Worm (Caenorhabditis elegans) whole organism, young adult: ENCODE measurements around the gene nhr-32.

Experiments used
- B0336.3 ChIP-seq: fragments of 200-800 bp; sonication (Bioruptor generic); IDR thresholded peaks from 2 replicates; pipeline ENCODE4 v1.3.6; 2022; ENCODE audit warnings: missing genetic modification characterization, missing compliant biosample characterization
- F10E7.11 ChIP-seq: sonication (generic microtip); optimal IDR thresholded peaks from 2 replicates; lab custom pipeline; 2017; ENCODE audit warnings: mild to moderate bottlenecking, missing genetic modification characterization, moderate library complexity, missing compliant biosample characterization
- ama-1 ChIP-seq, 3 experiments: fragments of 150-350 bp in 1 of 3; sonication (generic microtip) in 2 of 3; optimal IDR thresholded peaks; 2 replicates each; lab custom pipeline; 2014 to 2018; ENCODE audit warnings: missing biosample characterization in 2 of 3, missing genetic modification characterization in 2 of 3, missing genetic modification reagents in 2 of 3
- dpl-1 ChIP-seq: fragments of 150-350 bp; optimal IDR thresholded peaks from 2 replicates; lab custom pipeline; 2014; ENCODE audit warnings: missing biosample characterization, missing genetic modification reagents, missing genetic modification characterization
- gei-17 ChIP-seq: fragments of 200-800 bp; sonication (Bioruptor generic); optimal IDR thresholded peaks from 2 replicates; lab custom pipeline; 2018; ENCODE audit warnings: mild to moderate bottlenecking, missing genetic modification characterization, missing compliant biosample characterization
- him-1 ChIP-seq: sonication (generic microtip); optimal IDR thresholded peaks from 2 replicates; lab custom pipeline; 2016; ENCODE audit warnings: missing genotype, missing genetic modification reagents, missing genetic modification characterization, missing compliant biosample characterization
- hrde-1 ChIP-seq: sonication (generic microtip); optimal IDR thresholded peaks from 2 replicates; lab custom pipeline; 2016; ENCODE audit warnings: missing genetic modification characterization, mild to moderate bottlenecking, missing compliant biosample characterization, moderate library complexity, missing genotype, missing genetic modification reagents, borderline replicate concordance
- nfyb-1 ChIP-seq: fragments of 200-800 bp; sonication (Bioruptor generic); IDR thresholded peaks from 2 replicates; pipeline ENCODE4 v1.3.6; 2022; ENCODE audit warnings: missing genetic modification reagents, missing genetic modification characterization, missing compliant biosample characterization
- nhr-179 ChIP-seq: sonication (generic microtip); optimal IDR thresholded peaks from 2 replicates; lab custom pipeline; 2016; ENCODE audit warnings: mild to moderate bottlenecking, missing genetic modification characterization, missing compliant biosample characterization
- pha-4 ChIP-seq: fragments of 150-350 bp; sonication (generic microtip); optimal IDR thresholded peaks from 2 replicates; lab custom pipeline; 2014; ENCODE audit warnings: missing biosample characterization, missing genetic modification reagents, missing genetic modification characterization
- tbp1 ChIP-seq: fragments of 200-800 bp; sonication (Bioruptor generic); optimal IDR thresholded peaks from 2 replicates; lab custom pipeline; 2018; ENCODE audit warnings: mild to moderate bottlenecking, missing genetic modification characterization, missing compliant biosample characterization
- ztf-28 ChIP-seq: fragments of 200-800 bp; sonication (Bioruptor generic); IDR thresholded peaks from 2 replicates; pipeline ENCODE4 v1.3.6; 2022; ENCODE audit warnings: missing genetic modification reagents, missing genetic modification characterization, missing compliant biosample characterization

DNA sequence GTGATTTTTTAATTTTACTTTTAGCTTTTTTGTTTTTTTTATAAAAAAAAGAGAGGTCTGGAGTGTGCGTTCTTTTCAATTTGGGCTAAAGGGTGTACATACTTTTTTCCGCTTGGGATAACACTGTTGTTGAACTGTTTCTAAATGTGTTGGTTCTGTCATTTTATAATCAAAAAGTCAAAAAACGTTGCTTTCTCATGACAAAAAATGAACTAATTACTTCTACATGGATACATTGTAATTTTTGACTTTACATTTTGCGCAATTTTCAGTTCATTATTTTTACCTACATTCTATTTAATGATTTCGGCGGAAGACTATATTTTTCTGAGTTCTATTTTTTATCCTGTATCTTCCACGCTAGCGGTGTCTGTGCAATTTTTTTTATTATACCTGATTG, 39.7 kb downstream of the nhr-32 start, which contains the start of gene srd-38:
- TF ChIP-seq ama-1 (optimal IDR thresholded peaks at IDR 0.05; lab: Kevin White, UChicago), result no peak
- TF ChIP-seq ama-1 (GFP tag; optimal IDR thresholded peaks at IDR 0.05; lab: Kevin White, UChicago), result no peak
- no peak for TF ChIP-seq nhr-179
- TF ChIP-seq pha-4, result no peak
- no peak for TF ChIP-seq dpl-1 (GFP tag; lab: Kevin White, UChicago)
- no peak for TF ChIP-seq B0336.3 (GFP tag; lab: Robert Waterston, UW)
- no peak for TF ChIP-seq gei-17 (GFP tag; lab: Kevin White, UChicago)
- TF ChIP-seq ztf-28 (GFP tag; lab: Robert Waterston, UW), result no peak
- no peak for TF ChIP-seq F10E7.11 (tag; lab: Kevin White, UChicago)
- TF ChIP-seq tbp1, result no peak
- no peak for TF ChIP-seq hrde-1 (tag; lab: Kevin White, UChicago)
- TF ChIP-seq him-1 (tag; lab: Kevin White, UChicago), result no peak
- no peak for TF ChIP-seq nfyb-1 (GFP tag; lab: Robert Waterston, UW)
